Fruit fly (Drosophila melanogaster): ENCODE measurements around the gene CG43774.

Gene CG43774

dm6 chr2L:4023312-4023926, 15.0 kb downstream of the CG43774 start:
- TF ChIP-seq Myc (optimal IDR thresholded peaks at IDR 0.05) (no peak), insv (optimal IDR thresholded peaks at IDR 0.05) (no peak), Sin3A (optimal IDR thresholded peaks at IDR 0.05) (no peak), psq (optimal IDR thresholded peaks at IDR 0.05) (no peak), h (optimal IDR thresholded peaks at IDR 0.05) (no peak), ttk (optimal IDR thresholded peaks at IDR 0.05) (no peak)

dm6 chr2L:4025077-4025476, 16.6 kb downstream of the CG43774 start:
- TF ChIP-seq insv (optimal IDR thresholded peaks at IDR 0.05), result no peak
- TF ChIP-seq Myc (optimal IDR thresholded peaks at IDR 0.05), result no peak
- no peak for TF ChIP-seq Sin3A (optimal IDR thresholded peaks at IDR 0.05)
- no peak for TF ChIP-seq h (optimal IDR thresholded peaks at IDR 0.05)
- no peak for TF ChIP-seq ttk (optimal IDR thresholded peaks at IDR 0.05)
- TF ChIP-seq psq (optimal IDR thresholded peaks at IDR 0.05), result no peak

- TF ChIP-seq h (optimal IDR thresholded peaks at IDR 0.05), result no peak
- no peak for TF ChIP-seq Sin3A (optimal IDR thresholded peaks at IDR 0.05)
- no peak for TF ChIP-seq ttk (optimal IDR thresholded peaks at IDR 0.05)
- TF ChIP-seq psq (optimal IDR thresholded peaks at IDR 0.05), result no peak
- no peak for TF ChIP-seq Myc (optimal IDR thresholded peaks at IDR 0.05)
- TF ChIP-seq insv (optimal IDR thresholded peaks at IDR 0.05), result no peak
These were observed 19.6 kb downstream of the CG43774 start for dm6 chr2L:4028026-4028425.

- TF ChIP-seq insv (optimal IDR thresholded peaks at IDR 0.05) (no peak), psq (optimal IDR thresholded peaks at IDR 0.05) (no peak), h (optimal IDR thresholded peaks at IDR 0.05) (no peak), Sin3A (optimal IDR thresholded peaks at IDR 0.05) (no peak), ttk (optimal IDR thresholded peaks at IDR 0.05) (no peak), Myc (optimal IDR thresholded peaks at IDR 0.05) (no peak)
These were observed 20.2 kb downstream of the CG43774 start for dm6 chr2L:4028697-4029096.

dm6 chr2L:4030236-4030943, 21.9 kb downstream of the CG43774 start:
- TF ChIP-seq insv (optimal IDR thresholded peaks at IDR 0.05), result no peak
- no peak for TF ChIP-seq psq (optimal IDR thresholded peaks at IDR 0.05)
- no peak for TF ChIP-seq h (optimal IDR thresholded peaks at IDR 0.05)

- no peak for TF ChIP-seq Myc (optimal IDR thresholded peaks at IDR 0.05)
- TF ChIP-seq ttk (optimal IDR thresholded peaks at IDR 0.05), result no peak
- no peak for TF ChIP-seq h (optimal IDR thresholded peaks at IDR 0.05)
- TF ChIP-seq Sin3A (optimal IDR thresholded peaks at IDR 0.05), result no peak
- TF ChIP-seq insv (optimal IDR thresholded peaks at IDR 0.05), result no peak
- no peak for TF ChIP-seq psq (optimal IDR thresholded peaks at IDR 0.05)
These were observed 23.0 kb downstream of the CG43774 start, which contains the start of gene ed for dm6 chr2L:4031203-4032096. Gene ed (plus strand): TSS chr2L:4031377.

dm6 chr2L:4034300-4034699, 25.8 kb downstream of the CG43774 start:
- no peak for TF ChIP-seq insv (optimal IDR thresholded peaks at IDR 0.05)

- no peak for TF ChIP-seq Myc (optimal IDR thresholded peaks at IDR 0.05)
- TF ChIP-seq Sin3A (optimal IDR thresholded peaks at IDR 0.05), result no peak
- TF ChIP-seq h (optimal IDR thresholded peaks at IDR 0.05), result no peak
- no peak for TF ChIP-seq ttk (optimal IDR thresholded peaks at IDR 0.05)
- no peak for TF ChIP-seq insv (optimal IDR thresholded peaks at IDR 0.05)
- no peak for TF ChIP-seq psq (optimal IDR thresholded peaks at IDR 0.05)
These were observed 27.9 kb downstream of the CG43774 start for dm6 chr2L:4036306-4036705.

- TF ChIP-seq Myc (optimal IDR thresholded peaks at IDR 0.05) (no peak), insv (optimal IDR thresholded peaks at IDR 0.05) (no peak), ttk (optimal IDR thresholded peaks at IDR 0.05) (no peak), h (optimal IDR thresholded peaks at IDR 0.05) (no peak), psq (optimal IDR thresholded peaks at IDR 0.05) (no peak), Sin3A (optimal IDR thresholded peaks at IDR 0.05) (no peak)
These were observed 28.6 kb downstream of the CG43774 start for dm6 chr2L:4037015-4037414.

- TF ChIP-seq h (optimal IDR thresholded peaks at IDR 0.05) (no peak), insv (optimal IDR thresholded peaks at IDR 0.05) (no peak), ttk (optimal IDR thresholded peaks at IDR 0.05) (no peak)
These were observed 29.7 kb downstream of the CG43774 start for dm6 chr2L:4038073-4038699.

dm6 chr2L:4043052-4043451, 34.6 kb downstream of the CG43774 start:
- TF ChIP-seq Myc (optimal IDR thresholded peaks at IDR 0.05) (no peak), Sin3A (optimal IDR thresholded peaks at IDR 0.05) (no peak), insv (optimal IDR thresholded peaks at IDR 0.05) (no peak), h (optimal IDR thresholded peaks at IDR 0.05) (no peak), ttk (optimal IDR thresholded peaks at IDR 0.05) (no peak), psq (optimal IDR thresholded peaks at IDR 0.05) (no peak)

Measured in Kc167 (cell line).